Fruit fly (Drosophila melanogaster): ENCODE results near the gene bbx.

The bbx gene

dm6 chrX:21388734-21389133, 25.9 kb downstream of the bbx start, which contains the start of gene mst (continued):
- TF ChIP-seq CG7963 (GFP tag; IDR thresholded peaks at IDR 0.05; ENCODE audit: partially characterized antibody), result peak; percentile 27; the same call in 1 of the 3 replicates
- TF ChIP-seq CG32772 (GFP tag; IDR thresholded peaks at IDR 0.05), result no peak
- TF ChIP-seq Ptx1 (GFP tag; IDR thresholded peaks at IDR 0.05), result no peak
- TF ChIP-seq yki (optimal IDR thresholded peaks at IDR 0.05), result no peak
- no peak for TF ChIP-seq Rfx (GFP tag; IDR thresholded peaks at IDR 0.05)
- TF ChIP-seq salm (tag; optimal IDR thresholded peaks at IDR 0.05), result no peak
- TF ChIP-seq CG7928 (GFP tag; optimal IDR thresholded peaks at IDR 0.05), result no peak
- TF ChIP-seq CG8388 (GFP tag; optimal IDR thresholded peaks at IDR 0.05), result no peak
- TF ChIP-seq Scr (GFP tag; IDR thresholded peaks at IDR 0.05; ENCODE audit: partially characterized antibody), result peak; percentile 75
- no peak for TF ChIP-seq CG8089 (GFP tag; optimal IDR thresholded peaks at IDR 0.05)
- no peak for TF ChIP-seq CG12659 (GFP tag; optimal IDR thresholded peaks at IDR 0.05)
- no peak for TF ChIP-seq CG4424 (GFP tag; optimal IDR thresholded peaks at IDR 0.05)
- TF ChIP-seq sob (GFP tag; IDR thresholded peaks at IDR 0.05), result no peak
- no peak for TF ChIP-seq Jarid2 (GFP tag; optimal IDR thresholded peaks at IDR 0.05)
- no peak for TF ChIP-seq gsb-n (tag; optimal IDR thresholded peaks at IDR 0.05)
- no peak for TF ChIP-seq NK7.1 (GFP tag; optimal IDR thresholded peaks at IDR 0.05)
- TF ChIP-seq CG17802 (tag; optimal IDR thresholded peaks at IDR 0.05), result no peak
- no peak for TF ChIP-seq CG2120 (GFP tag; optimal IDR thresholded peaks at IDR 0.05)
- no peak for TF ChIP-seq CG7372 (GFP tag; IDR thresholded peaks at IDR 0.05)
- TF ChIP-seq CG13894 (tag; optimal IDR thresholded peaks at IDR 0.05), result no peak
- peak; percentile 60; the same call in 2 of the 3 replicates for TF ChIP-seq knrl (GFP tag; IDR thresholded peaks at IDR 0.05; ENCODE audit: partially characterized antibody)
- TF ChIP-seq Vsx1 (GFP tag; optimal IDR thresholded peaks at IDR 0.05), result no peak
- TF ChIP-seq lmd (GFP tag; IDR thresholded peaks at IDR 0.05), result no peak
- TF ChIP-seq CG10274 (GFP tag; optimal IDR thresholded peaks at IDR 0.05), result no peak
- no peak for TF ChIP-seq tna (GFP tag; IDR thresholded peaks at IDR 0.05; ENCODE audit: partially characterized antibody)
- TF ChIP-seq insv (GFP tag; optimal IDR thresholded peaks at IDR 0.05), result no peak
- TF ChIP-seq Fer3 (tag; optimal IDR thresholded peaks at IDR 0.05), result no peak
- no peak for TF ChIP-seq CG11696 (GFP tag; IDR thresholded peaks at IDR 0.05)
- no peak for TF ChIP-seq CG1603 (tag; optimal IDR thresholded peaks at IDR 0.05)
- TF ChIP-seq CG30431 (GFP tag; optimal IDR thresholded peaks at IDR 0.05), result no peak
- no peak for TF ChIP-seq Dip2 (GFP tag; IDR thresholded peaks at IDR 0.05)
- peak; percentile 69 for TF ChIP-seq E2f2 (GFP tag; IDR thresholded peaks at IDR 0.05)
- TF ChIP-seq CG18476 (GFP tag; optimal IDR thresholded peaks at IDR 0.05), result no peak
- TF ChIP-seq bbx (GFP tag; IDR thresholded peaks at IDR 0.05; ENCODE audit: partially characterized antibody), result no peak
- no peak for TF ChIP-seq MTF-1 (GFP tag; optimal IDR thresholded peaks at IDR 0.05; ENCODE audit: borderline replicate concordance)
- no peak for TF ChIP-seq nerfin-1 (tag; optimal IDR thresholded peaks at IDR 0.05)
- TF ChIP-seq ash1 (GFP tag; optimal IDR thresholded peaks at IDR 0.05), result no peak
- peak; percentile 47 for TF ChIP-seq MBD-R2 (GFP tag; IDR thresholded peaks at IDR 0.05)
- peak; percentile 78 for TF ChIP-seq CG13287 (GFP tag; IDR thresholded peaks at IDR 0.05; ENCODE audit: partially characterized antibody)
- TF ChIP-seq Nf-YA (GFP tag; IDR thresholded peaks at IDR 0.05), result no peak
- TF ChIP-seq bigmax (GFP tag; optimal IDR thresholded peaks at IDR 0.05), result no peak
- TF ChIP-seq CG12391 (tag; optimal IDR thresholded peaks at IDR 0.05), result no peak
- no peak for TF ChIP-seq Ravus (GFP tag; IDR thresholded peaks at IDR 0.05)
- no peak for TF ChIP-seq org-1 (GFP tag; optimal IDR thresholded peaks at IDR 0.05)
- TF ChIP-seq CG12104 (GFP tag; optimal IDR thresholded peaks at IDR 0.05), result no peak
- TF ChIP-seq emc (GFP tag; optimal IDR thresholded peaks at IDR 0.05), result no peak
- no peak for TF ChIP-seq CG8359 (GFP tag; optimal IDR thresholded peaks at IDR 0.05; ENCODE audit: borderline replicate concordance)
- no peak for TF ChIP-seq hkb (optimal IDR thresholded peaks at IDR 0.05)
- no peak for TF ChIP-seq hkb (GFP tag; IDR thresholded peaks at IDR 0.05)
- TF ChIP-seq kah (GFP tag; optimal IDR thresholded peaks at IDR 0.05), result no peak
- no peak for TF ChIP-seq phol (tag; optimal IDR thresholded peaks at IDR 0.05)
- TF ChIP-seq ERR (GFP tag; optimal IDR thresholded peaks at IDR 0.05), result no peak

All from whole organism, embryonic.